Worm (Caenorhabditis elegans) whole organism, late embryonic: ENCODE results near the gene fbxa-44.

Source experiments
- C08G9.2 ChIP-seq: sonication (generic microtip); optimal IDR thresholded peaks from 2 replicates; lab custom pipeline; 2016; ENCODE audit warnings: mild to moderate bottlenecking, missing genetic modification characterization, moderate library complexity, missing compliant biosample characterization
- C38D4.7 ChIP-seq: fragments of 200-800 bp; sonication (Bioruptor generic); optimal IDR thresholded peaks from 2 replicates; lab custom pipeline; 2018; ENCODE audit warnings: mild to moderate bottlenecking, missing genetic modification characterization, moderate library complexity, missing compliant biosample characterization
- F13H6.1 ChIP-seq: sonication (generic microtip); optimal IDR thresholded peaks from 2 replicates; lab custom pipeline; 2016; ENCODE audit warnings: missing genetic modification characterization, missing compliant biosample characterization
- K09A11.1 ChIP-seq: sonication (generic microtip); optimal IDR thresholded peaks from 2 replicates; lab custom pipeline; 2017; ENCODE audit warnings: antibody characterized with exemption, mild to moderate bottlenecking, missing genetic modification characterization, missing compliant biosample characterization; ENCODE audit not compliant: insufficient read depth
- T23F11.4 ChIP-seq: fragments of 200-800 bp; sonication (Bioruptor generic); optimal IDR thresholded peaks from 2 replicates; lab custom pipeline; 2018; ENCODE audit warnings: mild to moderate bottlenecking, missing genetic modification characterization, missing compliant biosample characterization
- Y22D7AL.16 ChIP-seq: sonication (generic microtip); optimal IDR thresholded peaks from 2 replicates; lab custom pipeline; 2016; ENCODE audit warnings: missing genetic modification characterization, missing compliant biosample characterization
- ceh-14 ChIP-seq: sonication (generic microtip); optimal IDR thresholded peaks from 2 replicates; lab custom pipeline; 2016; ENCODE audit warnings: missing genotype, missing genetic modification characterization, missing compliant biosample characterization
- ceh-18 ChIP-seq: sonication (generic microtip); optimal IDR thresholded peaks from 2 replicates; lab custom pipeline; 2016; ENCODE audit warnings: missing genetic modification characterization, missing compliant biosample characterization
- ceh-22 ChIP-seq: sonication (generic microtip); optimal IDR thresholded peaks from 2 replicates; lab custom pipeline; 2017; ENCODE audit warnings: missing biosample characterization, missing genetic modification characterization
- ceh-30 ChIP-seq: fragments of 150-350 bp; optimal IDR thresholded peaks from 2 replicates; lab custom pipeline; 2014; ENCODE audit warnings: missing biosample characterization, missing genetic modification characterization
- ceh-48 ChIP-seq: sonication (generic microtip); optimal IDR thresholded peaks from 2 replicates; lab custom pipeline; 2016; ENCODE audit warnings: missing genetic modification characterization, inconsistent platforms, missing compliant biosample characterization
- ceh-6 ChIP-seq: fragments of 200-800 bp; sonication (Bioruptor generic); optimal IDR thresholded peaks from 2 replicates; lab custom pipeline; 2018; ENCODE audit warnings: mild to moderate bottlenecking, missing genetic modification characterization, missing compliant biosample characterization
- ceh-9 ChIP-seq: sonication (generic microtip); optimal IDR thresholded peaks from 2 replicates; lab custom pipeline; 2016; ENCODE audit warnings: mild to moderate bottlenecking, missing genetic modification characterization, inconsistent platforms, missing compliant biosample characterization
- dve-1 ChIP-seq: sonication (generic microtip); optimal IDR thresholded peaks from 2 replicates; lab custom pipeline; 2017; ENCODE audit warnings: antibody characterized with exemption, mild to moderate bottlenecking, missing genetic modification characterization, missing compliant biosample characterization
- elt-4 ChIP-seq: sonication (generic microtip); optimal IDR thresholded peaks from 2 replicates; lab custom pipeline; 2016; ENCODE audit warnings: missing genetic modification characterization, missing compliant biosample characterization
- ets-4 ChIP-seq: sonication (generic microtip); optimal IDR thresholded peaks from 2 replicates; lab custom pipeline; 2016; ENCODE audit warnings: missing genetic modification characterization, missing compliant biosample characterization
- fkh-10 ChIP-seq: fragments of 150-350 bp; optimal IDR thresholded peaks from 2 replicates; lab custom pipeline; 2014; ENCODE audit warnings: missing biosample characterization, missing genetic modification reagents, missing genetic modification characterization
- gmeb-2 ChIP-seq: sonication (generic microtip); optimal IDR thresholded peaks from 2 replicates; lab custom pipeline; 2016; ENCODE audit warnings: missing genetic modification characterization, inconsistent platforms, missing compliant biosample characterization
- hlh-15 ChIP-seq: sonication (generic microtip); optimal IDR thresholded peaks from 2 replicates; lab custom pipeline; 2016; ENCODE audit warnings: missing genetic modification characterization, missing compliant biosample characterization
- hlh-6 ChIP-seq: sonication (generic microtip); optimal IDR thresholded peaks from 2 replicates; lab custom pipeline; 2016; ENCODE audit warnings: missing genotype, missing genetic modification characterization, missing compliant biosample characterization
- hlh-8 ChIP-seq: sonication (generic microtip); optimal IDR thresholded peaks from 2 replicates; lab custom pipeline; 2016; ENCODE audit warnings: missing genotype, missing genetic modification characterization, missing compliant biosample characterization
- lim-6 ChIP-seq: sonication (generic microtip); optimal IDR thresholded peaks from 2 replicates; lab custom pipeline; 2016; ENCODE audit warnings: missing genetic modification characterization, missing compliant biosample characterization
- madf-2 ChIP-seq: sonication (generic microtip); optimal IDR thresholded peaks from 2 replicates; lab custom pipeline; 2017; ENCODE audit warnings: missing genetic modification characterization, missing compliant biosample characterization
- nfya-1 ChIP-seq: sonication (generic microtip); optimal IDR thresholded peaks from 2 replicates; lab custom pipeline; 2017; ENCODE audit warnings: missing genetic modification characterization, mild to moderate bottlenecking, missing compliant biosample characterization, antibody characterized with exemption, moderate library complexity
- odd-2 ChIP-seq: sonication (generic microtip); optimal IDR thresholded peaks from 2 replicates; lab custom pipeline; 2017; ENCODE audit warnings: antibody characterized with exemption, mild to moderate bottlenecking, missing genetic modification characterization, missing compliant biosample characterization
- pag-3 ChIP-seq: sonication (generic microtip); optimal IDR thresholded peaks from 2 replicates; lab custom pipeline; 2016; ENCODE audit warnings: missing compliant biosample characterization, missing genetic modification characterization, borderline replicate concordance
- pat-9 ChIP-seq: fragments of 200-800 bp; sonication (Bioruptor generic); optimal IDR thresholded peaks from 2 replicates; lab custom pipeline; 2018; ENCODE audit warnings: mild to moderate bottlenecking, missing genetic modification characterization, moderate library complexity, missing compliant biosample characterization
- pha-4 ChIP-seq: fragments of 150-350 bp; optimal IDR thresholded peaks from 2 replicates; lab custom pipeline; 2018; ENCODE audit warnings: missing biosample characterization, missing genetic modification reagents, missing genetic modification characterization
- pros-1 ChIP-seq: fragments of 150-350 bp; optimal IDR thresholded peaks from 2 replicates; lab custom pipeline; 2014; ENCODE audit warnings: missing biosample characterization, missing genetic modification reagents, missing genetic modification characterization
- ref-2 ChIP-seq: sonication (generic microtip); optimal IDR thresholded peaks from 2 replicates; lab custom pipeline; 2016; ENCODE audit warnings: missing genetic modification characterization, missing compliant biosample characterization
- syd-9 ChIP-seq: sonication (generic microtip); optimal IDR thresholded peaks from 2 replicates; lab custom pipeline; 2016; ENCODE audit warnings: mild to moderate bottlenecking, missing genetic modification characterization, moderate library complexity, missing compliant biosample characterization
- tbx-7 ChIP-seq: sonication (generic microtip); optimal IDR thresholded peaks from 2 replicates; lab custom pipeline; 2016; ENCODE audit warnings: missing genotype, missing genetic modification characterization, missing compliant biosample characterization
- ttx-3 ChIP-seq: sonication (generic microtip); optimal IDR thresholded peaks from 2 replicates; lab custom pipeline; 2016; ENCODE audit warnings: missing genetic modification reagents, missing genetic modification characterization, missing compliant biosample characterization
- unc-3 ChIP-seq, 2 experiments: fragments of 200-800 bp in 1 of 2; sonication (Bioruptor generic) in 1 of 2; sonication (generic microtip) in 1 of 2; conservative IDR thresholded peaks in 1 of 2; optimal IDR thresholded peaks in 1 of 2; 2 replicates each; pipeline versions ENCODE4 v1.3.6 to Lab custom; 2016 to 2022; ENCODE audit warnings: missing compliant biosample characterization in 2 of 2, missing genetic modification characterization in 2 of 2, missing genetic modification reagents in 1 of 2
- unc-42 ChIP-seq: sonication (generic microtip); optimal IDR thresholded peaks from 2 replicates; lab custom pipeline; 2016; ENCODE audit warnings: missing genotype, missing genetic modification characterization, missing compliant biosample characterization
- unc-55 ChIP-seq: sonication (generic microtip); optimal IDR thresholded peaks from 2 replicates; lab custom pipeline; 2017; ENCODE audit warnings: missing biosample characterization, missing genetic modification reagents, missing genetic modification characterization
- zip-5 ChIP-seq: sonication (generic microtip); optimal IDR thresholded peaks from 2 replicates; lab custom pipeline; 2016; ENCODE audit warnings: missing genetic modification characterization, missing compliant biosample characterization
- ztf-16 ChIP-seq: sonication (generic microtip); optimal IDR thresholded peaks from 2 replicates; lab custom pipeline; 2017; ENCODE audit warnings: missing genetic modification characterization, missing compliant biosample characterization

fbxa-44 gene

ce11 chrV:16880054-16880453, 9.0 kb upstream of the fbxa-44 start, which contains the start of gene F09C6.3:
Gene F09C6.3, minus strand, starts transcription at chrV:16880154.
- no peak for TF ChIP-seq Y22D7AL.16 (tag; lab: Kevin White, UChicago)
- TF ChIP-seq ceh-48 (tag; lab: Kevin White, UChicago) = no peak
- no peak for TF ChIP-seq zip-5 (tag; lab: Kevin White, UChicago)
- no peak for TF ChIP-seq ceh-14
- no peak for TF ChIP-seq hlh-6
- no peak for TF ChIP-seq odd-2 (tag; lab: Kevin White, UChicago)
- no peak for TF ChIP-seq pros-1 (tag; lab: Kevin White, UChicago)
- no peak for TF ChIP-seq syd-9
- TF ChIP-seq tbx-7 (tag; lab: Kevin White, UChicago) = no peak

DNA sequence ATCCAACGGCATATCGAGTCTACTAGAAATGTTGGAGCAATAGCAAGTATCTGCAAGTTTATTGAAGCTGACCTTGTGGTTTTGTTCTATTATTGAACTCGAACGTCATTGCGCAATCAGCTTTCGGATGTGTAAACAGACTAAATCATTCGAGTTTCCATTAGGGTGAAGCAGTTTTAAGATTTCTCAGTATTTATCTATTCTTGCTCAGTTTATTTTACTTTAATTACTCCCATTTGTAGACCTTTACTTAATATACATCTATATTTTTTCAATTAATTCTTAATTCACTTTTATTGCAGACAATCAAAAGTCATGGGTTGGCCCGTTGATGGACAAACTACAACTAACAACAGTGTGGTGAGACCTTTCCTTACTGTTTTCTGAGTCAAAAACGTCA, 8.4 kb upstream of the fbxa-44 start, which contains the start of gene F09C6.14:
Gene F09C6.14 (plus strand): TSS at position 301 of the 400 bp plus-strand sequence.
- TF ChIP-seq ceh-30 (tag; lab: Kevin White, UChicago) (no peak), C08G9.2 (tag; lab: Kevin White, UChicago) (no peak), C38D4.7 (no peak), K09A11.1 (tag; lab: Kevin White, UChicago) (no peak), ceh-22 (tag; lab: Kevin White, UChicago) (no peak), F13H6.1 (tag; lab: Kevin White, UChicago) (no peak), ztf-16 (tag; lab: Kevin White, UChicago) (no peak), ceh-9 (no peak), dve-1 (tag; lab: Kevin White, UChicago) (no peak), hlh-15 (no peak), lim-6 (tag; lab: Kevin White, UChicago) (no peak), elt-4 (tag; lab: Kevin White, UChicago) (no peak), madf-2 (tag; lab: Kevin White, UChicago) (no peak)

DNA sequence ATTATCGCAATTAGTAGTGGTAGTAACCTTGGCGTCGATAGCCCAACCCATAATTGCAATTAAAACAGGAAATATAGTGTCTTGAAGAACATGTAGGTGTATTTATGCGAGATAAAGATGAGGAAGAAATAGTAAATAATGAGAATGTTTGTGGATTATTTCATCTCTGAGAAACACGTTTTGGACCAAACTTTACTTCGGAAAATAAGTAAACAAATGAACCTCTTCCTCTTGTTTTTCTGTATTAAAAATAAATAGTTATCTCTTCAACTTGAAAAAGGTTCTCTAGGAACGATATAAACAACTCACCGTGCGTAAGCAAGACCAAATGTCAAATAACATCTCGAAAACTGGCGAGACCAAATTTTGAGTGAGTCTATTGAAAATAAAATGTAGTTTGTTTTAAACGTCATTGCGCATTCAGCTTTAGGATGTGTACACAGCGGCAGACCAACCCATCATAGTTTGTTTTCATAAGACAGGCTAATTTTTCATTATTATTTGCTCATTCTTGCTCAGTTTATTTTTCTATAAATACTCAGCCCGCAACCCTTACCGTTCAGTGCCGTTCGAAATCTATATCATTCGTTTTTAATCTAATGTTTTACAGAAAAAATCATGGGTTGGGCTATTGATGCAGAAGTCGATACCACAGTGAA, 6.7 kb upstream of the fbxa-44 start, which contains the start of the genes F09C6.11 and F09C6.12:
Gene F09C6.11 (minus strand): TSS at position 51 of the 659 bp plus-strand sequence.
Gene F09C6.12 (plus strand): TSS at position 609 of the 659 bp plus-strand sequence.
- TF ChIP-seq unc-3 (GFP tag; conservative IDR thresholded peaks at IDR 0.05; lab: Robert Waterston, UW) = no peak
- no peak for TF ChIP-seq unc-3 (tag; optimal IDR thresholded peaks at IDR 0.05; lab: Kevin White, UChicago)
- TF ChIP-seq ets-4 (tag; lab: Kevin White, UChicago) = no peak
- TF ChIP-seq pag-3 (tag; lab: Kevin White, UChicago) = no peak
- no peak for TF ChIP-seq fkh-10 (GFP tag; lab: Kevin White, UChicago)
- TF ChIP-seq unc-42 = no peak

DNA sequence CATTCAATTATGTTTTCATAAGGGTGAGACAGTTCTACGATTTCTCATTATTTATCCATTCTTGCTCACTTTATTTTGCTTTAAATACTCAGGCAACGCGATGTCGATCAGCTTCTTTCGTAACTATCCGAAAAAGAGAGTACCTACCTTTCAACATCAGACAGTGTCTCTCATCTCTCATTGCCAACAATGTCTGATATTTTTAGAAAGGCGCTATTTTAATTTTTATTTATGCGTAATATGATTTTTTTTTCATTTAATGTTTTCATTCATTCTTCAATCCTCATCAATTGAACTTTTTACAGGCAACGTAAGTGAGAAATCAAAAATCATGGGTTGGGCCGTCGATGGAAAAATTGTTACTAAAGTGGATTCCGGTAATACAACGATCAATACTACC, 4.3 kb upstream of the fbxa-44 start, which contains the start of gene F09C6.13:
Gene F09C6.13 (plus strand): TSS at position 301 of the 400 bp plus-strand sequence.
- TF ChIP-seq K09A11.1 (tag; lab: Kevin White, UChicago) (no peak), hlh-8 (tag; lab: Kevin White, UChicago) (no peak), pha-4 (tag; lab: Kevin White, UChicago) (no peak), hlh-15 (no peak), fkh-10 (GFP tag; lab: Kevin White, UChicago) (no peak), pat-9 (tag; lab: Kevin White, UChicago) (no peak), ceh-18 (no peak), ref-2 (tag; lab: Kevin White, UChicago) (no peak), ceh-9 (no peak), C38D4.7 (no peak), ceh-6 (no peak), ttx-3 (tag; lab: Kevin White, UChicago) (no peak), F13H6.1 (tag; lab: Kevin White, UChicago) (no peak), nfya-1 (no peak), gmeb-2 (tag; lab: Kevin White, UChicago) (no peak), T23F11.4 (GFP tag; lab: Kevin White, UChicago) (no peak), pros-1 (tag; lab: Kevin White, UChicago) (no peak), unc-55 (GFP tag; lab: Kevin White, UChicago) (no peak), ceh-14 (no peak)
